Worm (Caenorhabditis elegans) whole organism, late embryonic: ENCODE data around the gene twk-14.

Source experiments
- C08G9.2 ChIP-seq: sonication (generic microtip); optimal IDR thresholded peaks from 2 replicates; lab custom pipeline; 2016; ENCODE audit warnings: mild to moderate bottlenecking, missing genetic modification characterization, moderate library complexity, missing compliant biosample characterization
- K02D7.2 ChIP-seq: sonication (generic microtip); optimal IDR thresholded peaks from 2 replicates; lab custom pipeline; 2017; ENCODE audit warnings: mild to moderate bottlenecking, missing genetic modification characterization, missing compliant biosample characterization
- K09A11.1 ChIP-seq: sonication (generic microtip); optimal IDR thresholded peaks from 2 replicates; lab custom pipeline; 2017; ENCODE audit warnings: antibody characterized with exemption, mild to moderate bottlenecking, missing genetic modification characterization, missing compliant biosample characterization; ENCODE audit not compliant: insufficient read depth
- T23F11.4 ChIP-seq: fragments of 200-800 bp; sonication (Bioruptor generic); optimal IDR thresholded peaks from 2 replicates; lab custom pipeline; 2018; ENCODE audit warnings: mild to moderate bottlenecking, missing genetic modification characterization, missing compliant biosample characterization
- ahr-1 ChIP-seq: sonication (generic microtip); optimal IDR thresholded peaks from 2 replicates; lab custom pipeline; 2016; ENCODE audit warnings: missing genetic modification characterization, missing compliant biosample characterization
- ama-1 ChIP-seq: fragments of 150-350 bp; optimal IDR thresholded peaks from 2 replicates; lab custom pipeline; 2014
- ceh-14 ChIP-seq: sonication (generic microtip); optimal IDR thresholded peaks from 2 replicates; lab custom pipeline; 2016; ENCODE audit warnings: missing genotype, missing genetic modification characterization, missing compliant biosample characterization
- ceh-18 ChIP-seq: sonication (generic microtip); optimal IDR thresholded peaks from 2 replicates; lab custom pipeline; 2016; ENCODE audit warnings: missing genetic modification characterization, missing compliant biosample characterization
- ceh-24 ChIP-seq: sonication (generic microtip); optimal IDR thresholded peaks from 2 replicates; lab custom pipeline; 2016; ENCODE audit warnings: mild to moderate bottlenecking, missing genetic modification characterization, missing compliant biosample characterization
- ceh-31 ChIP-seq: sonication (generic microtip); optimal IDR thresholded peaks from 2 replicates; lab custom pipeline; 2016; ENCODE audit warnings: missing genetic modification characterization, missing compliant biosample characterization
- ceh-48 ChIP-seq: sonication (generic microtip); optimal IDR thresholded peaks from 2 replicates; lab custom pipeline; 2016; ENCODE audit warnings: missing genetic modification characterization, inconsistent platforms, missing compliant biosample characterization
- ceh-6 ChIP-seq: fragments of 200-800 bp; sonication (Bioruptor generic); optimal IDR thresholded peaks from 2 replicates; lab custom pipeline; 2018; ENCODE audit warnings: mild to moderate bottlenecking, missing genetic modification characterization, missing compliant biosample characterization
- ceh-9 ChIP-seq: sonication (generic microtip); optimal IDR thresholded peaks from 2 replicates; lab custom pipeline; 2016; ENCODE audit warnings: mild to moderate bottlenecking, missing genetic modification characterization, inconsistent platforms, missing compliant biosample characterization
- che-1 ChIP-seq: sonication (generic microtip); optimal IDR thresholded peaks from 2 replicates; lab custom pipeline; 2016; ENCODE audit warnings: mild to moderate bottlenecking, missing genetic modification characterization, missing compliant biosample characterization
- dmd-4 ChIP-seq: sonication (generic microtip); optimal IDR thresholded peaks from 2 replicates; lab custom pipeline; 2016; ENCODE audit warnings: borderline replicate concordance, missing genetic modification characterization, missing compliant biosample characterization
- elt-2 ChIP-seq: sonication (generic microtip); optimal IDR thresholded peaks from 2 replicates; lab custom pipeline; 2016; ENCODE audit warnings: missing genetic modification reagents, missing genetic modification characterization, missing compliant biosample characterization
- ets-4 ChIP-seq: sonication (generic microtip); optimal IDR thresholded peaks from 2 replicates; lab custom pipeline; 2016; ENCODE audit warnings: missing genetic modification characterization, missing compliant biosample characterization
- fax-1 ChIP-seq: sonication (generic microtip); optimal IDR thresholded peaks from 2 replicates; lab custom pipeline; 2016; ENCODE audit warnings: missing genotype, missing genetic modification characterization, missing compliant biosample characterization
- gmeb-2 ChIP-seq: sonication (generic microtip); optimal IDR thresholded peaks from 2 replicates; lab custom pipeline; 2016; ENCODE audit warnings: missing genetic modification characterization, inconsistent platforms, missing compliant biosample characterization
- hlh-13 ChIP-seq: fragments of 200-800 bp; sonication (Bioruptor generic); optimal IDR thresholded peaks from 2 replicates; lab custom pipeline; 2018; ENCODE audit warnings: mild to moderate bottlenecking, missing genetic modification characterization, missing compliant biosample characterization
- hlh-15 ChIP-seq: sonication (generic microtip); optimal IDR thresholded peaks from 2 replicates; lab custom pipeline; 2016; ENCODE audit warnings: missing genetic modification characterization, missing compliant biosample characterization
- hlh-30 ChIP-seq: sonication (generic microtip); optimal IDR thresholded peaks from 2 replicates; lab custom pipeline; 2017; ENCODE audit warnings: antibody characterized with exemption, missing genetic modification characterization, missing compliant biosample characterization; ENCODE audit not compliant: insufficient read depth
- hlh-6 ChIP-seq: sonication (generic microtip); optimal IDR thresholded peaks from 2 replicates; lab custom pipeline; 2016; ENCODE audit warnings: missing genotype, missing genetic modification characterization, missing compliant biosample characterization
- hlh-8 ChIP-seq: sonication (generic microtip); optimal IDR thresholded peaks from 2 replicates; lab custom pipeline; 2016; ENCODE audit warnings: missing genotype, missing genetic modification characterization, missing compliant biosample characterization
- lin-11 ChIP-seq: fragments of 200-800 bp; sonication (Bioruptor generic); optimal IDR thresholded peaks from 2 replicates; lab custom pipeline; 2018; ENCODE audit warnings: mild to moderate bottlenecking, missing genetic modification characterization, missing compliant biosample characterization
- madf-2 ChIP-seq: sonication (generic microtip); optimal IDR thresholded peaks from 2 replicates; lab custom pipeline; 2017; ENCODE audit warnings: missing genetic modification characterization, missing compliant biosample characterization
- nhr-11 ChIP-seq: fragments of 150-350 bp; optimal IDR thresholded peaks from 2 replicates; lab custom pipeline; 2014; ENCODE audit warnings: missing biosample characterization, missing genetic modification characterization
- nhr-232 ChIP-seq: sonication (generic microtip); optimal IDR thresholded peaks from 2 replicates; lab custom pipeline; 2016; ENCODE audit warnings: missing genetic modification characterization, missing compliant biosample characterization
- pag-3 ChIP-seq: sonication (generic microtip); optimal IDR thresholded peaks from 2 replicates; lab custom pipeline; 2016; ENCODE audit warnings: missing compliant biosample characterization, missing genetic modification characterization, borderline replicate concordance
- pha-2 ChIP-seq: sonication (generic microtip); optimal IDR thresholded peaks from 2 replicates; lab custom pipeline; 2017; ENCODE audit warnings: mild to moderate bottlenecking, missing genetic modification characterization, missing compliant biosample characterization
- pha-4 ChIP-seq: fragments of 150-350 bp; optimal IDR thresholded peaks from 2 replicates; lab custom pipeline; 2018; ENCODE audit warnings: missing biosample characterization, missing genetic modification reagents, missing genetic modification characterization
- pros-1 ChIP-seq: fragments of 150-350 bp; optimal IDR thresholded peaks from 2 replicates; lab custom pipeline; 2014; ENCODE audit warnings: missing biosample characterization, missing genetic modification reagents, missing genetic modification characterization
- rnt-1 ChIP-seq: sonication (generic microtip); optimal IDR thresholded peaks from 2 replicates; lab custom pipeline; 2016; ENCODE audit warnings: missing genetic modification characterization, missing compliant biosample characterization
- sox-2 ChIP-seq: fragments of 200-800 bp; sonication (Bioruptor generic); IDR thresholded peaks from 2 replicates; pipeline ENCODE4 v1.3.6; 2022; ENCODE audit warnings: missing genetic modification reagents, missing genetic modification characterization, missing compliant biosample characterization
- syd-9 ChIP-seq: sonication (generic microtip); optimal IDR thresholded peaks from 2 replicates; lab custom pipeline; 2016; ENCODE audit warnings: mild to moderate bottlenecking, missing genetic modification characterization, moderate library complexity, missing compliant biosample characterization
- tbx-7 ChIP-seq: sonication (generic microtip); optimal IDR thresholded peaks from 2 replicates; lab custom pipeline; 2016; ENCODE audit warnings: missing genotype, missing genetic modification characterization, missing compliant biosample characterization
- unc-42 ChIP-seq: sonication (generic microtip); optimal IDR thresholded peaks from 2 replicates; lab custom pipeline; 2016; ENCODE audit warnings: missing genotype, missing genetic modification characterization, missing compliant biosample characterization

Gene twk-14

DNA sequence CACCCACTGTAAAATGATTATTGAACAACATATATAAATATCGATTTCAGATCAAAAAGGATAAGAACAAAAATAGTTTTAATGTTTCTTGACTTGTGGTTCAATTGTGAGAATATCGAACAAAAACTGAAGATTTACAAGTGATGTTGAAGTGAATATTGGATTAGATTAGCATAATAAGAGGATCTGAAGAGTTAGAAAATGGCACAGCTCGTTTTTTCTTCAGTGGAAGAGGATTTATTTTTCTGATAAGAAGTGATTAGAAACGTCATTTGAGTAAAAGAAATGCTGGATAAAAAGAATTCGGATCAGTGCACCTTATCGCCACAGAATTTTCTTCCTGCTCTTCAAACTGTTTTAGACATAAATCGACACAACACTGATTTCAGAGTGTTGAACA is at the start of gene twk-14:
Gene twk-14, minus strand, starts transcription at position 8 of the 400 bp plus-strand sequence.
- TF ChIP-seq madf-2 (tag; lab: Kevin White, UChicago) (no peak), hlh-13 (GFP tag; lab: Kevin White, UChicago) (no peak), nhr-11 (tag; lab: Kevin White, UChicago) (no peak), ama-1 (no peak), K02D7.2 (no peak), pag-3 (tag; lab: Kevin White, UChicago) (no peak), gmeb-2 (tag; lab: Kevin White, UChicago) (no peak), ceh-9 (no peak), ceh-31 (tag; lab: Kevin White, UChicago) (no peak), rnt-1 (no peak), hlh-30 (no peak), ceh-24 (tag; lab: Kevin White, UChicago) (no peak), ahr-1 (tag; lab: Kevin White, UChicago) (no peak), lin-11 (tag; lab: Kevin White, UChicago) (no peak), pros-1 (tag; lab: Kevin White, UChicago) (no peak), fax-1 (tag; lab: Kevin White, UChicago) (no peak)

- TF ChIP-seq T23F11.4 (GFP tag; lab: Kevin White, UChicago) (no peak), hlh-13 (GFP tag; lab: Kevin White, UChicago) (no peak), hlh-15 (no peak), ceh-6 (GFP tag; lab: Kevin White, UChicago) (no peak), nhr-232 (tag; lab: Kevin White, UChicago) (no peak), tbx-7 (no peak), hlh-6 (tag; lab: Kevin White, UChicago) (no peak)
Measured at ce11 chrV:12443754-12444153, 48.2 kb upstream of the twk-14 start, which contains the start of gene pals-39. Gene pals-39 (minus strand): TSS chrV:12443854.

DNA sequence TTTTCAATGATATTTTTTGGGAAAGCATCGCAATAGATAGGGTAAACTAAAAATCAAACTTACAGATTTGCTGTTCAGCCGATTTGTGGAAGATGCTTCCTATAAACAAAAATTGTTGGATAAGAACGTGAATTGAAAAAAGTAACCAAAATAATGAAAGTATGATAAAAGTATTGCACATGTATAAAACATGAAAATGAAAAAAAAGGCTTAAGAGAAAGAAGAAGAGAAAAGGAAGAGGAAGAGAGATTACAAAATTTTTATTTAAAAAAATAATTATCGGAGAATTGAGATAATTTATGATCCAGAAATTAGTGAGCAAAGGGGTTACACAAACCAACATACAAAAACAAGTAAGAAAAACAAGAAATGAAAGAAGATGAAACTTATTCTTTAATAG is 45.9 kb upstream of the twk-14 start, which contains the start of gene pals-37:
Gene pals-37, minus strand, starts transcription at position 101 of the 400 bp plus-strand sequence.
- TF ChIP-seq ceh-24 (tag; lab: Kevin White, UChicago) = no peak
- TF ChIP-seq ceh-14 (tag; lab: Kevin White, UChicago) = no peak
- no peak for TF ChIP-seq pag-3 (tag; lab: Kevin White, UChicago)
- no peak for TF ChIP-seq ahr-1 (tag; lab: Kevin White, UChicago)
- TF ChIP-seq ama-1 = no peak
- no peak for TF ChIP-seq C08G9.2 (tag; lab: Kevin White, UChicago)
- TF ChIP-seq sox-2 (GFP tag; lab: Robert Waterston, UW) = no peak
- no peak for TF ChIP-seq hlh-8 (tag; lab: Kevin White, UChicago)
- no peak for TF ChIP-seq unc-42 (tag; lab: Kevin White, UChicago)
- no peak for TF ChIP-seq ets-4 (tag; lab: Kevin White, UChicago)
- TF ChIP-seq che-1 = no peak

DNA sequence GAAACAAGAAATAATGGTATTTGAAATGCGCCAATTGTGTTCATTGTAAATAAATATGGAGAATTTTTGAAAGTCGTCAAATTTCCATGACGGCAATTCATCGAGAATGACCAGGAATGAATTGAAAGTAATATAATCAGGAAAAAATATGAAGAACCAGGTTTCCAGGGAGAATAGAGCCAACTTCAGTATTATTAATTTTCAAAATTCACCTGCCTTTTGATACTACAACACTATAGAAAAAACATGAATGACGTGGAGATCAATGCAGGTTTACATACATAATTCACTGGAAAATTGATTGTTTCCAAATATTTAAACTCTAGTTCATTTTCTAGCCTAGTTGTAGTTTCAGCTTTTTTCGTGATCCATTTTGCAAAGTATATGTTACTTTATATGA is 38.2 kb upstream of the twk-14 start, which contains the start of gene srh-25:
Gene srh-25, minus strand, starts transcription at position 101 of the 400 bp plus-strand sequence.
- TF ChIP-seq rnt-1 (no peak), hlh-13 (GFP tag; lab: Kevin White, UChicago) (no peak), syd-9 (tag; lab: Kevin White, UChicago) (no peak)

DNA sequence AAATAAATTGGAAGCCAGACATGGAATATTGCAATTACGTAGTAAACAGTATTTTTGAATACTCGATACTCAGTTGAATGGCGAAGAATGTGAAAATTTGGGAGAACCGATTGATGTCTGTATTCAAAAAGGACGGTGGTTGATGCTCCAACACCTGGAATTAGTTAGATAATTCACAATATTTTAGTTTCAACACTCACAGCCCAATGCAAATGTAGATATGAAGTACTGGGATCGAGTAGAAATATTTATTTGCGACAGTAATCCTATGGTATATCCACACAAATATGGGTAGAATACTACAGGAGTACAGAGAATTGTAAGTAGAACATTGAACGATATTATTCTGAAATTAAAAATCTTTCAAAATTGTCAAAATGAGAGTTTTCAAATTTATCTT is 37.6 kb upstream of the twk-14 start:
- TF ChIP-seq dmd-4 (tag; lab: Kevin White, UChicago) (no peak), nhr-232 (tag; lab: Kevin White, UChicago) (no peak), pha-2 (tag; lab: Kevin White, UChicago) (no peak), T23F11.4 (GFP tag; lab: Kevin White, UChicago) (no peak), ceh-48 (tag; lab: Kevin White, UChicago) (no peak), rnt-1 (no peak), ceh-6 (GFP tag; lab: Kevin White, UChicago) (no peak), syd-9 (tag; lab: Kevin White, UChicago) (no peak), ceh-18 (no peak), pros-1 (tag; lab: Kevin White, UChicago) (no peak), C08G9.2 (tag; lab: Kevin White, UChicago) (no peak), elt-2 (tag; lab: Kevin White, UChicago) (no peak), pha-4 (no peak), K09A11.1 (tag; lab: Kevin White, UChicago) (no peak), hlh-8 (tag; lab: Kevin White, UChicago) (no peak), unc-42 (tag; lab: Kevin White, UChicago) (no peak)
